Worm (Caenorhabditis elegans) whole organism, L4 larva: Measurements from ENCODE around the gene crls-1.

Experiments
- F49E8.2 ChIP-seq: sonication (generic microtip); optimal IDR thresholded peaks from 2 replicates; lab custom pipeline; 2016; ENCODE audit warnings: missing compliant biosample characterization, mild to moderate bottlenecking, missing genetic modification characterization, borderline replicate concordance
- T20F7.1 ChIP-seq: fragments of 200-800 bp; sonication (Bioruptor generic); optimal IDR thresholded peaks from 2 replicates; lab custom pipeline; 2018; ENCODE audit warnings: mild to moderate bottlenecking, missing genetic modification characterization, missing compliant biosample characterization
- Y48G9A.11 ChIP-seq: fragments of 200-800 bp; sonication (Bioruptor generic); IDR thresholded peaks from 2 replicates; pipeline ENCODE4 v1.3.6; 2022; ENCODE audit warnings: missing genetic modification reagents, missing genetic modification characterization, missing compliant biosample characterization
- Y5F2A.4 ChIP-seq: fragments of 200-800 bp; sonication (Bioruptor generic); optimal IDR thresholded peaks from 2 replicates; lab custom pipeline; 2018; ENCODE audit warnings: mild to moderate bottlenecking, missing genetic modification characterization, missing compliant biosample characterization
- Y75B8A.6 ChIP-seq: fragments of 200-800 bp; sonication (Bioruptor generic); IDR thresholded peaks from 2 replicates; pipeline ENCODE4 v1.3.6; 2022; ENCODE audit warnings: missing genetic modification reagents, missing genetic modification characterization, missing compliant biosample characterization
- ama-1 ChIP-seq: fragments of 150-350 bp; optimal IDR thresholded peaks from 2 replicates; lab custom pipeline; 2014; ENCODE audit warnings: inconsistent platforms, mixed read lengths
- arid-1 ChIP-seq: fragments of 200-800 bp; sonication (Bioruptor generic); conservative IDR thresholded peaks from 2 replicates; pipeline ENCODE4 v1.3.6; 2022; ENCODE audit warnings: missing genetic modification reagents, missing genetic modification characterization, missing compliant biosample characterization
- ceh-28 ChIP-seq: fragments of 150-350 bp; optimal IDR thresholded peaks from 2 replicates; lab custom pipeline; 2014; ENCODE audit warnings: missing biosample characterization, missing genetic modification reagents, missing genetic modification characterization
- ceh-44 ChIP-seq: fragments of 200-800 bp; sonication (Bioruptor generic); IDR thresholded peaks from 2 replicates; pipeline ENCODE4 v1.3.6; 2022; ENCODE audit warnings: missing genetic modification reagents, missing genetic modification characterization, missing compliant biosample characterization
- ceh-82 ChIP-seq: sonication (generic microtip); optimal IDR thresholded peaks from 2 replicates; lab custom pipeline; 2017; ENCODE audit warnings: missing biosample characterization, missing genetic modification characterization
- ctbp-1 ChIP-seq: fragments of 200-800 bp; sonication (Bioruptor generic); IDR thresholded peaks from 2 replicates; pipeline ENCODE4 v1.3.6; 2022; ENCODE audit warnings: missing genetic modification reagents, missing genetic modification characterization, missing compliant biosample characterization
- daf-12 ChIP-seq: fragments of 150-350 bp; optimal IDR thresholded peaks from 2 replicates; lab custom pipeline; 2014; ENCODE audit warnings: missing biosample characterization, missing genetic modification reagents, missing genetic modification characterization
- daf-16 ChIP-seq, 3 experiments: sonication (generic microtip); optimal IDR thresholded peaks; 2 replicates each; lab custom pipeline; 2016 to 2017; ENCODE audit warnings: missing genetic modification characterization in 3 of 3, missing genetic modification reagents in 3 of 3, mild to moderate bottlenecking in 2 of 3, missing compliant biosample characterization in 2 of 3, missing biosample characterization in 1 of 3, moderate library complexity in 1 of 3
- daf-8 ChIP-seq: fragments of 200-800 bp; sonication (Bioruptor generic); IDR thresholded peaks from 2 replicates; pipeline ENCODE4 v1.3.6; 2022; ENCODE audit warnings: missing genetic modification characterization, missing compliant biosample characterization
- dmd-6 ChIP-seq: fragments of 200-800 bp; sonication (Bioruptor generic); IDR thresholded peaks from 2 replicates; pipeline ENCODE4 v1.3.6; 2022; ENCODE audit warnings: missing genetic modification reagents, missing genetic modification characterization, missing compliant biosample characterization
- dpl-1 ChIP-seq: fragments of 150-350 bp; optimal IDR thresholded peaks from 2 replicates; lab custom pipeline; 2014; ENCODE audit warnings: missing biosample characterization, missing genetic modification reagents, missing genetic modification characterization
- dve-1 ChIP-seq: sonication (generic microtip); optimal IDR thresholded peaks from 2 replicates; lab custom pipeline; 2017; ENCODE audit warnings: antibody characterized with exemption, mild to moderate bottlenecking, missing genetic modification characterization, missing compliant biosample characterization; ENCODE audit not compliant: insufficient read depth
- egl-27 ChIP-seq: sonication (generic microtip); optimal IDR thresholded peaks from 3 replicates; lab custom pipeline; 2017; ENCODE audit warnings: missing biosample characterization, missing genetic modification reagents, missing genetic modification characterization
- fos-1 ChIP-seq: fragments of 150-350 bp; optimal IDR thresholded peaks from 2 replicates; lab custom pipeline; 2014; ENCODE audit warnings: missing biosample characterization, missing genetic modification characterization
- hif-1 ChIP-seq, 2 experiments: sonication (generic microtip); optimal IDR thresholded peaks; 2 replicates each; lab custom pipeline; 2016 to 2017; ENCODE audit warnings: missing compliant biosample characterization in 2 of 2, missing genetic modification characterization in 2 of 2, missing genetic modification reagents in 2 of 2, missing genotype in 2 of 2, mild to moderate bottlenecking in 1 of 2
- hlh-11 ChIP-seq: fragments of 200-800 bp; sonication (Bioruptor generic); optimal IDR thresholded peaks from 2 replicates; lab custom pipeline; 2018; ENCODE audit warnings: mild to moderate bottlenecking, missing genetic modification characterization, missing compliant biosample characterization
- hmg-1.1 ChIP-seq: fragments of 200-800 bp; sonication (Bioruptor generic); IDR thresholded peaks from 2 replicates; pipeline ENCODE4 v1.3.6; 2022; ENCODE audit warnings: missing genetic modification reagents, missing genetic modification characterization, missing compliant biosample characterization
- lim-7 ChIP-seq: fragments of 200-800 bp; sonication (Bioruptor generic); IDR thresholded peaks from 2 replicates; pipeline ENCODE4 v1.3.6; 2022; ENCODE audit warnings: missing genetic modification characterization, missing compliant biosample characterization
- lin-38 ChIP-seq: fragments of 200-800 bp; sonication (Bioruptor generic); IDR thresholded peaks from 2 replicates; pipeline ENCODE4 v1.3.6; 2022; ENCODE audit warnings: missing genetic modification reagents, missing genetic modification characterization, missing compliant biosample characterization
- lin-39 ChIP-seq: fragments of 150-350 bp; optimal IDR thresholded peaks from 2 replicates; lab custom pipeline; 2014; ENCODE audit warnings: missing biosample characterization, missing genetic modification reagents, missing genetic modification characterization
- lsy-2 ChIP-seq, 2 experiments: fragments of 150-350 bp in 1 of 2; sonication (generic microtip) in 1 of 2; optimal IDR thresholded peaks; 2 replicates each; lab custom pipeline; 2014 to 2017; ENCODE audit warnings: missing biosample characterization in 2 of 2, missing genetic modification characterization in 2 of 2
- mdt-29 ChIP-seq: fragments of 200-800 bp; sonication (Bioruptor generic); IDR thresholded peaks from 2 replicates; pipeline ENCODE4 v1.3.6; 2022; ENCODE audit warnings: missing genetic modification reagents, missing genetic modification characterization, missing compliant biosample characterization
- nhr-10 ChIP-seq: fragments of 150-350 bp; optimal IDR thresholded peaks from 2 replicates; lab custom pipeline; 2014; ENCODE audit warnings: missing biosample characterization, missing genetic modification characterization
- nhr-237 ChIP-seq: sonication (generic microtip); optimal IDR thresholded peaks from 2 replicates; lab custom pipeline; 2017; ENCODE audit warnings: missing biosample characterization, missing genetic modification characterization
- nhr-28 ChIP-seq: fragments of 150-350 bp; optimal IDR thresholded peaks from 2 replicates; lab custom pipeline; 2014; ENCODE audit warnings: missing biosample characterization, missing genetic modification characterization
- nhr-48 ChIP-seq: sonication (generic microtip); optimal IDR thresholded peaks from 2 replicates; lab custom pipeline; 2016; ENCODE audit warnings: mild to moderate bottlenecking, missing genetic modification characterization, missing compliant biosample characterization
- nhr-77 ChIP-seq: fragments of 150-350 bp; optimal IDR thresholded peaks from 2 replicates; lab custom pipeline; 2014; ENCODE audit warnings: missing biosample characterization, missing genetic modification characterization
- pha-4 ChIP-seq, 2 experiments: fragments of 150-350 bp in 1 of 2; fragments of 200-800 bp in 1 of 2; sonication (Bioruptor generic) in 1 of 2; IDR thresholded peaks in 1 of 2; optimal IDR thresholded peaks in 1 of 2; 2 replicates each; pipeline versions ENCODE4 v1.3.6 to Lab custom; 2014 to 2022; ENCODE audit warnings: missing genetic modification characterization in 2 of 2, missing genetic modification reagents in 2 of 2, missing biosample characterization in 1 of 2, missing compliant biosample characterization in 1 of 2
- pqm-1 ChIP-seq: sonication (generic microtip); optimal IDR thresholded peaks from 2 replicates; lab custom pipeline; 2017; ENCODE audit warnings: missing biosample characterization, missing genetic modification characterization
- set-16 ChIP-seq: fragments of 200-800 bp; sonication (Bioruptor generic); IDR thresholded peaks from 2 replicates; pipeline ENCODE4 v1.3.6; 2022; ENCODE audit warnings: missing genetic modification reagents, missing genetic modification characterization, missing compliant biosample characterization
- snpc-4 ChIP-seq: fragments of 150-350 bp; optimal IDR thresholded peaks from 2 replicates; lab custom pipeline; 2014; ENCODE audit warnings: missing biosample characterization, missing genetic modification characterization
- tra-1 ChIP-seq: fragments of 200-800 bp; sonication (Bioruptor generic); IDR thresholded peaks from 2 replicates; pipeline ENCODE4 v1.3.6; 2022; ENCODE audit warnings: missing genetic modification reagents, missing genetic modification characterization, missing compliant biosample characterization
- unc-62 ChIP-seq, 3 experiments: fragments of 150-350 bp in 1 of 3; sonication (generic microtip); optimal IDR thresholded peaks in 2 of 3; peaks in 1 of 3; 1 replicate in 1 of 3; 2 replicates in 2 of 3; lab custom pipeline; 2014 to 2017; ENCODE audit warnings: missing biosample characterization in 3 of 3, missing genetic modification characterization in 3 of 3, missing genetic modification reagents in 3 of 3, missing genotype in 1 of 3
- vab-7 ChIP-seq: fragments of 200-800 bp; sonication (Bioruptor generic); IDR thresholded peaks from 2 replicates; pipeline ENCODE4 v1.3.6; 2022; ENCODE audit warnings: missing genetic modification reagents, missing genetic modification characterization, missing compliant biosample characterization
- zfp-3 ChIP-seq: fragments of 200-800 bp; sonication (Bioruptor generic); conservative IDR thresholded peaks from 2 replicates; pipeline ENCODE4 v1.3.6; 2022; ENCODE audit warnings: missing genetic modification reagents, missing genetic modification characterization, missing compliant biosample characterization
- zip-2 ChIP-seq: fragments of 150-350 bp; optimal IDR thresholded peaks from 2 replicates; lab custom pipeline; 2014; ENCODE audit warnings: missing biosample characterization, missing genetic modification characterization

crls-1 gene

ce11 chrIII:909540-909939, at the start of gene crls-1:
TSS of gene crls-1 (minus strand) at chrIII:909902.
- no peak for TF ChIP-seq dpl-1 (GFP tag; lab: Kevin White, UChicago)
- peak; percentile 81 for TF ChIP-seq ama-1 (lab: Kevin White, UChicago)
- no peak for TF ChIP-seq nhr-10
- TF ChIP-seq ceh-44 (GFP tag; lab: Robert Waterston, UW), result no peak
- 0 out of 2 replicates have a peak, but pooled peaks have one; percentile 6 for TF ChIP-seq arid-1 (GFP tag; lab: Robert Waterston, UW)
- TF ChIP-seq mdt-29 (GFP tag; lab: Robert Waterston, UW), result no peak
- no peak for TF ChIP-seq fos-1 (tag; lab: Kevin White, UChicago)
- TF ChIP-seq set-16 (GFP tag; lab: Robert Waterston, UW), result no peak
- TF ChIP-seq zip-2, result no peak
- no peak for TF ChIP-seq daf-16 (GFP tag; optimal IDR thresholded peaks at IDR 0.05; lab: Kevin White, UChicago)
- TF ChIP-seq daf-16 (tag; optimal IDR thresholded peaks at IDR 0.05; lab: Kevin White, UChicago), result peak; percentile 13
- TF ChIP-seq snpc-4 (tag; lab: Kevin White, UChicago), result no peak
- peak; percentile 30; the same call in 1 of the 2 replicates for TF ChIP-seq lin-38
- no peak for TF ChIP-seq daf-8 (GFP tag; lab: Robert Waterston, UW)
- TF ChIP-seq Y48G9A.11, result 0 out of 2 replicates have a peak, but pooled peaks have one; percentile 44
- 0 out of 2 replicates have a peak, but pooled peaks have one; percentile 9 for TF ChIP-seq dmd-6 (GFP tag; lab: Robert Waterston, UW)
- TF ChIP-seq tra-1 (GFP tag; lab: Robert Waterston, UW), result 0 out of 2 replicates have a peak, but pooled peaks have one; percentile 39
- TF ChIP-seq T20F7.1, result peak; percentile 20

ce11 chrIII:955981-956380, 46.3 kb upstream of the crls-1 start, which contains the start of gene fbxa-54:
TSS of gene fbxa-54 (plus strand) at chrIII:956334.
- TF ChIP-seq nhr-48 (tag; lab: Kevin White, UChicago) (no peak), vab-7 (GFP tag; lab: Robert Waterston, UW) (no peak), pqm-1 (tag; lab: Kevin White, UChicago) (peak; percentile 96), ctbp-1 (GFP tag; lab: Robert Waterston, UW) (no peak), ceh-28 (no peak), set-16 (GFP tag; lab: Robert Waterston, UW) (no peak), daf-16 (GFP tag; optimal IDR thresholded peaks at IDR 0.05; lab: Kevin White, UChicago) (no peak), daf-16 (tag; optimal IDR thresholded peaks at IDR 0.05; lab: Kevin White, UChicago) (peak; percentile 73), unc-62 (GFP tag; optimal IDR thresholded peaks at IDR 0.05 in 1 of 2; lab: Kevin White, UChicago) (no peak), unc-62 (tag; optimal IDR thresholded peaks at IDR 0.05; lab: Kevin White, UChicago) (no peak), Y5F2A.4 (GFP tag; lab: Kevin White, UChicago) (no peak), dve-1 (no peak), nhr-28 (tag; lab: Kevin White, UChicago) (peak; percentile 79), zip-2 (no peak), dmd-6 (GFP tag; lab: Robert Waterston, UW) (peak; percentile 44; the same call in 1 of the 2 replicates), pha-4 (GFP tag; IDR thresholded peaks at IDR 0.05; lab: Robert Waterston, UW) (no peak), pha-4 (tag; optimal IDR thresholded peaks at IDR 0.05; lab: Kevin White, UChicago) (no peak), F49E8.2 (tag; lab: Kevin White, UChicago) (no peak), hlh-11 (tag; lab: Kevin White, UChicago) (peak; percentile 20)

- TF ChIP-seq T20F7.1 (no peak), hmg-1.1 (GFP tag; lab: Robert Waterston, UW) (no peak), lsy-2 (tag; optimal IDR thresholded peaks at IDR 0.05; lab: Kevin White, UChicago) (no peak), ceh-82 (tag; lab: Kevin White, UChicago) (no peak), fos-1 (tag; lab: Kevin White, UChicago) (no peak), hif-1 (tag; optimal IDR thresholded peaks at IDR 0.05; lab: Kevin White, UChicago) (no peak), Y75B8A.6 (GFP tag; lab: Robert Waterston, UW) (no peak), pha-4 (GFP tag; IDR thresholded peaks at IDR 0.05; lab: Robert Waterston, UW) (no peak), pha-4 (tag; optimal IDR thresholded peaks at IDR 0.05; lab: Kevin White, UChicago) (no peak), F49E8.2 (tag; lab: Kevin White, UChicago) (no peak), ctbp-1 (GFP tag; lab: Robert Waterston, UW) (no peak), lin-39 (tag; lab: Kevin White, UChicago) (no peak), set-16 (GFP tag; lab: Robert Waterston, UW) (no peak), zfp-3 (GFP tag; lab: Robert Waterston, UW) (no peak), egl-27 (no peak), nhr-237 (tag; lab: Kevin White, UChicago) (no peak), nhr-77 (tag; lab: Kevin White, UChicago) (no peak), lin-38 (no peak), daf-12 (tag; lab: Kevin White, UChicago) (no peak), lim-7 (GFP tag; lab: Robert Waterston, UW) (no peak), unc-62 (GFP tag; optimal IDR thresholded peaks at IDR 0.05 in 1 of 2; lab: Kevin White, UChicago) (no peak), unc-62 (tag; optimal IDR thresholded peaks at IDR 0.05; lab: Kevin White, UChicago) (no peak)
Observed at ce11 chrIII:954553-954952, 44.9 kb upstream of the crls-1 start, which contains the start of the genes T12B5.15 and T12B5.14. TSS of gene T12B5.15 (minus strand) at chrIII:954653. TSS of gene T12B5.14 (plus strand) at chrIII:954873.
